Fruit fly (Drosophila melanogaster) whole organism, prepupa: Measurements from ENCODE around the gene FBXO11.

Experiments
- Eip93F ChIP-seq: fragments of 200-800 bp; sonication (Bioruptor generic); optimal IDR thresholded peaks from 2 replicates; lab custom pipeline; 2016; ENCODE audit warnings: missing biosample characterization, mild to moderate bottlenecking, missing genetic modification characterization
- OdsH ChIP-seq: fragments of 200-800 bp; sonication (Bioruptor generic); optimal IDR thresholded peaks from 3 replicates; lab custom pipeline; 2016; ENCODE audit warnings: missing biosample characterization, missing genetic modification characterization
- achi ChIP-seq: fragments of 200-800 bp; sonication (Bioruptor generic); optimal IDR thresholded peaks from 3 replicates; lab custom pipeline; 2016; ENCODE audit warnings: missing biosample characterization, missing genetic modification characterization
- acj6 ChIP-seq: fragments of 200-800 bp; sonication (Bioruptor generic); optimal IDR thresholded peaks from 3 replicates; lab custom pipeline; 2016; ENCODE audit warnings: missing biosample characterization, missing genetic modification characterization
- fkh ChIP-seq: fragments of 200-800 bp; sonication (Bioruptor generic); optimal IDR thresholded peaks from 3 replicates; lab custom pipeline; 2017; ENCODE audit warnings: missing biosample characterization, mild to moderate bottlenecking, missing genetic modification characterization, moderate library complexity

DNA sequence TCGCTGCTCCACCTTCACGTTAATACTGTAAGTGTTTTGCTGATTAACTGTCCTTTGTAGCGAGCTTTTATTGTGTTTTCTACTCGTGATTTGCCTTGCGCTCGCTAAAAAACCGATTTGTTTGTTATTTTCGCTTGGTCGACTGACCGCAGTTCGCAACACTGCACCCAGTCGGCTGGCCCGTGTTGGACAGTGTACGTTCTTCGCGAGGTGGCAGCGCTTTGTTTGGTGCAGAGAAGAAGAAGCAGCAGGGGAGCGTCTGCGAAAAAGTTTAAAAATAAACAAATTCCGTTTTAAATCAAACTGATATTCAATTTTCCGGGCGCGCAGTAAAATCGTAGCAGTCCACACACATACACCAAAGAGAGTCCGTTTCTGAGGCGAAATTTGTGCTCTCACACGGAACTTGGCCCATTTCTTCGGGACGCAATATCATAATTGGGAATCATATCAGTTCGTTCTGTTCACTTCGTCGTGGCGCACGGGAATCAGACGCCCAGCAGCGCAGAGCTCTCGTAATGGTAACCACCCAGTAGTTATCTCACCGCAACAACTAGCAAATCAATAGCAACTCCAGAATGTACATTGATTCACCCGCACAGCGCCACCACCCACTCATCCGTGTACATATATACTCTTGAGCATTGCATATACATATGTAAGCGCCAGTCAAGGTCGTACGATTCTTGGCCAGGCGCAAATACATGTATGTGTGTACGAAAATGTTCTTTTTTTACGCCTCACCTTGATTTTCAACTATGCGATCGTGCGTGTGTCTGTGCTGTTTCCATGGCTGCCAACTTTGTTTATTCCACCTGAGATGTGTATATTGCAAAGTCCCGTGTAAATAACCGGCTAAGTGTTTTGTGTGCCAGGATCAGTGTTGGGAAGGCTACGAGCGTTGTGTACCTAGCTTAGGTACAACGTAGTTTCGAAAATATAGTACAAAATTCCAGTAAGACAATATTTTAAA lies 41.3 kb downstream of the FBXO11 start, which contains the start of gene Naa80:
- TF ChIP-seq Eip93F (GFP tag; lab: Kevin White, UChicago): no peak
- TF ChIP-seq achi (GFP tag; lab: Kevin White, UChicago): peak; percentile 48
- peak; percentile 44 for TF ChIP-seq acj6 (GFP tag; lab: Kevin White, UChicago)
- peak; percentile 80 for TF ChIP-seq fkh (GFP tag; lab: Kevin White, UChicago)
- peak; percentile 42 for TF ChIP-seq OdsH (GFP tag; lab: Kevin White, UChicago)
